Worm (Caenorhabditis elegans) whole organism, late embryonic: ENCODE data around the gene lin-40.

Experiments used
- F13H6.1 ChIP-seq: sonication (generic microtip); optimal IDR thresholded peaks from 2 replicates; lab custom pipeline; 2016; ENCODE audit warnings: missing genetic modification characterization, missing compliant biosample characterization
- K02D7.2 ChIP-seq: sonication (generic microtip); optimal IDR thresholded peaks from 2 replicates; lab custom pipeline; 2017; ENCODE audit warnings: mild to moderate bottlenecking, missing genetic modification characterization, missing compliant biosample characterization
- ama-1 ChIP-seq: fragments of 150-350 bp; optimal IDR thresholded peaks from 2 replicates; lab custom pipeline; 2014
- ceh-31 ChIP-seq: sonication (generic microtip); optimal IDR thresholded peaks from 2 replicates; lab custom pipeline; 2016; ENCODE audit warnings: missing genetic modification characterization, missing compliant biosample characterization
- hlh-6 ChIP-seq: sonication (generic microtip); optimal IDR thresholded peaks from 2 replicates; lab custom pipeline; 2016; ENCODE audit warnings: missing genotype, missing genetic modification characterization, missing compliant biosample characterization
- pqm-1 ChIP-seq: sonication (generic microtip); optimal IDR thresholded peaks from 2 replicates; lab custom pipeline; 2016; ENCODE audit warnings: missing genetic modification characterization, missing compliant biosample characterization
- ref-2 ChIP-seq: sonication (generic microtip); optimal IDR thresholded peaks from 2 replicates; lab custom pipeline; 2016; ENCODE audit warnings: missing genetic modification characterization, missing compliant biosample characterization
- rnt-1 ChIP-seq: sonication (generic microtip); optimal IDR thresholded peaks from 2 replicates; lab custom pipeline; 2016; ENCODE audit warnings: missing genetic modification characterization, missing compliant biosample characterization
- unc-86 ChIP-seq: sonication (generic microtip); optimal IDR thresholded peaks from 2 replicates; lab custom pipeline; 2016; ENCODE audit warnings: missing genetic modification characterization, missing compliant biosample characterization

DNA sequence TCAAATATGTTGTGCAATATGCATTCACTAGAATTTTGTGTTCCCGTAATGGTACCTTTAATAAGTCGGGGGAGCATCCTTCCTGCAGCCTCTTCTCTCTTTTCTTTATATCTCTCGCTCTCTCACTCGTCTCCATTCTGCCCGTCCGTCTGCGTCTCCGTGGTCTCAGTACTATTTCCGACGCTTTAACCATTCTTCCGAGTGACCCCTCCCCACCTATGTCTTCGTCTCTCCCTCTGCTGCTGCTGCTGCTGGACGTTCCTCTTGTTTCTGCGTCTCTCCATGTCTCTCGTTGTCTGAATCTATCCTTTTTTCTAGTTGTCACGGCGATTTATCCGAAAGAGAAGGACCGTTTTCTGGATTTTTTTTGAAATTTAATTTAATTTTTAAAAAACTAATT is 900 bp upstream of the lin-40 start:
- TF ChIP-seq rnt-1 (no peak), K02D7.2 (no peak), ama-1 (no peak), ceh-31 (tag; lab: Kevin White, UChicago) (peak; percentile 81), unc-86 (tag; lab: Kevin White, UChicago) (no peak), ref-2 (peak; percentile 68), F13H6.1 (tag; lab: Kevin White, UChicago) (peak; percentile 82), hlh-6 (tag; lab: Kevin White, UChicago) (no peak), pqm-1 (tag; lab: Kevin White, UChicago) (no peak)
